Worm (Caenorhabditis elegans): ENCODE measurements around the gene R10F2.4.

R10F2.4 gene

DNA sequence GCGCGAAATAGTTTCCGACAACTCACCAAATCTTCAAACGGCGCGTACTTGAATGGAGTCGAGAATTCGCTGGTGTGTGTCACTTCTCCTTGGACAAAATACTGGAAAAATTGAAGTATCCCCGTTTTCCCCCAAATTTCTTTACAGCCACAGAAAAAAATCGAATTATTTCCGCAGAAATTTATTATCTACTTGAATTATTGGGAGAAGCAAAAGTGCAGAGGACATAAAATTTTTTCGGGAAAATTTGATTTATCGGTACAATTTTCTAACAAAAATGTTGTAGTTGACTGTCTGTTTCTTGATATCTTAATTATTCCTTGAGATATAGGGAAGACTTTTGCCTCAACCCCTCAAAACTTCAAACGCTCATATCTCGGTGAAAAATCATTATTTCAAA lies at the start of gene R10F2.4:
Gene R10F2.4, minus strand, starts transcription at position 101 of the 400 bp plus-strand sequence.
- TF ChIP-seq ama-1 (optimal IDR thresholded peaks at IDR 0.05) (no peak), ceh-13 (GFP tag; optimal IDR thresholded peaks at IDR 0.05) (no peak), scrt-1 (GFP tag; IDR thresholded peaks at IDR 0.05) (no peak), tbx-37 (GFP tag; conservative IDR thresholded peaks at IDR 0.05) (no peak), F13C5.2 (tag; optimal IDR thresholded peaks at IDR 0.05) (no peak), tbx-11 (GFP tag; IDR thresholded peaks at IDR 0.05) (no peak), flt-1 (GFP tag; IDR thresholded peaks at IDR 0.05) (no peak), B0310.2 (tag; optimal IDR thresholded peaks at IDR 0.05) (no peak)

DNA sequence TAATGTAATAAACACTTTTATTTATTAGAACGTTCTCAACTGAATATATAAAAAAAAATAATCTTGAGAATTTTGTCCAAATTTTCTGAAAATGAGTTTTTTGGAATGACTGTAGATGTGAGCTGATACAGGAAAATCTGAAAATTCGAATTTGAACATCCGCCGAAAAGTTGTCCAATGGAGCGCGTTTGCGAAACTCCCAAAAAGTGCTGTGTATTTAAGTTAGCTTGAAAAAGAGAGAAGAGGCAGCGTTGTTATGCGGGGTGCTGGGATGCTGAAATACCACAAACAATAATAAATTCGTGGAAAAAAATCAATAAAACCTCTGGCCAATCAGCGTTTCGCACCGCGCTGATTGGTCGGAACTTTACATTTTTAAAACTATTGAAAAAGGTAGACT lies 47.3 kb upstream of the R10F2.4 start:
- no peak for TF ChIP-seq ets-7 (tag; optimal IDR thresholded peaks at IDR 0.05)
- no peak for TF ChIP-seq tbx-37 (GFP tag; conservative IDR thresholded peaks at IDR 0.05)
- TF ChIP-seq tra-4 (tag; optimal IDR thresholded peaks at IDR 0.05), result no peak
- no peak for TF ChIP-seq ama-1 (optimal IDR thresholded peaks at IDR 0.05)
- no peak for TF ChIP-seq hmbx-1 (tag; optimal IDR thresholded peaks at IDR 0.05)
- no peak for TF ChIP-seq ceh-36 (tag; optimal IDR thresholded peaks at IDR 0.05)
- TF ChIP-seq F13C5.2 (tag; optimal IDR thresholded peaks at IDR 0.05), result no peak
- TF ChIP-seq tbx-11 (GFP tag; IDR thresholded peaks at IDR 0.05), result no peak
- TF ChIP-seq aly-1 (tag; optimal IDR thresholded peaks at IDR 0.05), result no peak

DNA sequence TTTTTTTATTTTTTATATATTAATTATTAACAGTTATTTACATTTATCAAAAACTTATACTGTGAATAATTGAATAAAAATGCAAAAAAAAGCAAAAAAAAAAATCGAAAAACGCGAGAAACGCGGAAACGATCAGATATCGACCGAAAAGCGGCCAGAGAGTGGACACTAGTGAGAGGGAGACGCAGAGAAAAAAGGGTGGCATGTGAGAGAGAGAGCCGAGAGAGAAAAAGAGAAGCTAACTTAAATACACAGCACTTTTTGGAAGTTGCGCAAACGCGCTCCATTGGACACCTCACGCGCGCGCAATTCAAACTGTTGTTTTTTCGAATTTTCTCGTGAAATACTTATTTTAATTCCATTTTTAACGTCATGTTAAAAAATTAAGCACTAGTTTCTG lies 43.5 kb upstream of the R10F2.4 start:
- TF ChIP-seq F13C5.2 (tag; optimal IDR thresholded peaks at IDR 0.05), result peak; percentile 62
- TF ChIP-seq ceh-36 (tag; optimal IDR thresholded peaks at IDR 0.05), result no peak

DNA sequence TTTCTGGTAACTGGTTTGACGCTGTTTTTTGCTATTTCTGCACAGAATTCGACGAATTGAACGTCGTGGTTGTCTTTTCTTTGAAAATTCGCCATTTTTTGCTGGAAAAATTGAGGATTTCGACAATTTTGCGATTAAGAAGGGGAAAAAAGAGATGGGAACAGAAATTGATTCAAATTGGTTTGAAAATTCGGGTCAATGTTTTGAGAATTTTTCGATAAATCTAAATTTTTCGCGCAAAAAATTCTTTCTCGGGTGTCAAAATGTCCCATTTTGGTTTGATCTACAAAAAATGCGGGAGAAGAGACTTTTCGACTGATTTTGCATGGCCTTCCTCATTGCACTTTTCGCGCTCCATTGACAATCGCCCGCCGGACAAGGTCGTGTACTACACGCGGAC lies 42.6 kb upstream of the R10F2.4 start, which contains the start of gene H05C05.2:
Gene H05C05.2, minus strand, starts transcription at position 101 of the 400 bp plus-strand sequence.
- no peak for TF ChIP-seq ama-1 (optimal IDR thresholded peaks at IDR 0.05)
- TF ChIP-seq sea-1 (GFP tag; conservative IDR thresholded peaks at IDR 0.05), result no peak

DNA sequence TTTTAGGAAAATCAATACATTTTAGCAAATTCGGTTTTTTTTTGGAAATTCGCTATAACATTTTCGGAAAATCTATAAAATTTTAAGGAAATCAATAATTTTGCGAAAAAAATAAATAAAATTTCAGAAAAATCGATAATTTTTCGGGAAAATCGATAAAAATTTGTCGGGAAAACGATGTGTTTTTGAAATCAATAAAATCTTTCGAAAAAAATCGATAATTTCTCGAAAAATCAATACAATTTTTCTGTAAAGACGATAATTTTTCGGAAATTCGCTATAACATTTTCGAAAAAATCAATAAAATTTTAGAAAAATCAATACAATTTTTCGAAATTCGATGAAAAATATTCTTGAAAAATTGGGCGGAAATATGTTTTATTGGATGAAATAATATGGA lies 38.9 kb upstream of the R10F2.4 start:
- TF ChIP-seq ceh-13 (GFP tag; optimal IDR thresholded peaks at IDR 0.05) (no peak), hnd-1 (tag; optimal IDR thresholded peaks at IDR 0.05) (no peak), ama-1 (optimal IDR thresholded peaks at IDR 0.05) (no peak), flt-1 (GFP tag; IDR thresholded peaks at IDR 0.05) (no peak), hmbx-1 (tag; optimal IDR thresholded peaks at IDR 0.05) (no peak), hmg-4 (GFP tag; optimal IDR thresholded peaks at IDR 0.05) (no peak), aly-1 (tag; optimal IDR thresholded peaks at IDR 0.05) (no peak), F13C5.2 (tag; optimal IDR thresholded peaks at IDR 0.05) (no peak), tra-4 (tag; optimal IDR thresholded peaks at IDR 0.05) (no peak), scrt-1 (GFP tag; IDR thresholded peaks at IDR 0.05) (no peak)

DNA sequence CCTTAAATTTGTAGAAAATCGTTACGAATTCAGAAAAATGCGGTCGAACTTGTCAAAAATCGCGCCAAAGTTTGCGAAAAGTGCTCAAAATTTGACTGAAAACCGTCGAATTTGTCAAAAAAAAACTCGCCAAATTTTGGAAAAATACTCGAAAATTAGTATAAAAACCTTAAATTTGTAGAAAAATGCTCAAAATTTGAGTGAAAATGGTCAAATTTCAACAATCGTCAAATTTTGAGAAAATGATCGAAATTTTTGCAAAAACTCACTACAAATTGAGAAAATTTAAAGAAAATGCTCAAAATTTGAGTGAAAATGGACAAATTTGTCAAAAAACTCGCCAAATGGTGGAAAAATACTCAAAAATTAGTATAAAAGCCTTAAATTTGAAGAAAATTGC lies 29.5 kb upstream of the R10F2.4 start:
- TF ChIP-seq scrt-1 (GFP tag; IDR thresholded peaks at IDR 0.05) (no peak), aly-1 (tag; optimal IDR thresholded peaks at IDR 0.05) (no peak), hmg-4 (GFP tag; optimal IDR thresholded peaks at IDR 0.05) (no peak), ceh-13 (GFP tag; optimal IDR thresholded peaks at IDR 0.05) (no peak), tbx-37 (GFP tag; conservative IDR thresholded peaks at IDR 0.05) (no peak), F13C5.2 (tag; optimal IDR thresholded peaks at IDR 0.05) (no peak), pes-1 (GFP tag; IDR thresholded peaks at IDR 0.05) (no peak), ama-1 (optimal IDR thresholded peaks at IDR 0.05) (no peak), tra-4 (tag; optimal IDR thresholded peaks at IDR 0.05) (no peak), flt-1 (GFP tag; IDR thresholded peaks at IDR 0.05) (no peak), hmbx-1 (tag; optimal IDR thresholded peaks at IDR 0.05) (no peak), ets-7 (tag; optimal IDR thresholded peaks at IDR 0.05) (no peak), hnd-1 (tag; optimal IDR thresholded peaks at IDR 0.05) (no peak), tbx-11 (GFP tag; IDR thresholded peaks at IDR 0.05) (no peak), ceh-36 (tag; optimal IDR thresholded peaks at IDR 0.05) (no peak), B0310.2 (tag; optimal IDR thresholded peaks at IDR 0.05) (no peak), sea-1 (GFP tag; conservative IDR thresholded peaks at IDR 0.05) (no peak)

DNA sequence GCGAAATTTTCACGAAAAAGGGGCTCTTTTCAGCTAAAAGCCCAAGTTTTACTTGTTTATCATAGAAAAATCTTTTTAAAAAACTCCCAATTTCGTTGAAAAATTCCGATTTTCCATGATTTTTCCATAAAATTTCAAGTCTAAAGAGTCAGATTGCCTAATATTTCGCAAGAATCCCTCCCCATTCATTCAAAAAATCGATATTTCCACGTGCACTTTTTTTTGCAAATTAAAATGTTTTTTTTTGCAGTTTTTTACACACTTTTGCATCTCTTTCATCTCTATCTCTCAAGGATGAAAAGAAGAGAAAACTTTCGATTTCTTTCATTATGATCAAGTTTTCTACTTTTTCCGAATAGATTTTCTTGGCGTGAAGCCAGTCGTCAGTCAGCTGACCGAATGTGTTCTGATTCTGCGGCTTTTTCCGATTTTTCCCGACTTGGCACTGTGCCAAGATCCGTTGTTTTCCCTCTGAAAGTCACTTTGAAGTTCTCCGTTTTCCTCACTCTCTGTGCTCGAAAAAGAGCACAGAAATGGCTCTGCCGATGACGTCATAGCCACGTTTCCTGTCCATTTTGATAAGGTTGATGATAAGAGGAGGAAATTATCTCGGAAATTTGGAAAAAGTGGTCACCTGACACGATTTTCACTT lies 25.5 kb upstream of the R10F2.4 start:
- TF ChIP-seq ceh-13 (GFP tag; optimal IDR thresholded peaks at IDR 0.05) (no peak), B0310.2 (tag; optimal IDR thresholded peaks at IDR 0.05) (no peak), ama-1 (optimal IDR thresholded peaks at IDR 0.05) (no peak), tra-4 (tag; optimal IDR thresholded peaks at IDR 0.05) (no peak), hmbx-1 (tag; optimal IDR thresholded peaks at IDR 0.05) (no peak), sea-1 (GFP tag; conservative IDR thresholded peaks at IDR 0.05) (no peak), hmg-4 (GFP tag; optimal IDR thresholded peaks at IDR 0.05) (no peak), tbx-37 (GFP tag; conservative IDR thresholded peaks at IDR 0.05) (no peak), scrt-1 (GFP tag; IDR thresholded peaks at IDR 0.05) (no peak), F13C5.2 (tag; optimal IDR thresholded peaks at IDR 0.05) (no peak)

DNA sequence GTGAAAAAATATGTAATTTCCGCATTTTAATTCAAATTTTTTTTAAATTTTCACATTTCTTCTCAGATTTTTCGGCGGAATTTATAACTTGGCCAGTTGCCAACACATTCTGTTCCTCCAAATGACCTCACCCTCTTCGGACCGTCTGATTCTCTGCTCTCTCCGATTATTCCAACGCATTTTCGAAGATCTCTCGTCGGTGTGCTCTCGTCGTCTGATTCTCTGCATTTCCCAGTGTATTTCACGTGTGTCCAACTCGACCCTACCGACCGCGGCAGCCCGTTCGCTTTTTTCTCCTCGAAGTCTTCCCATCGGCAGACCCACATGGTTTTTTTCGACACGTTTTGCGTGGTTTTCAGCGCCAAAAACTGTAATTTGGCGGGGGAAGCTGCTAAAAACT lies 24.3 kb upstream of the R10F2.4 start:
- TF ChIP-seq hmbx-1 (tag; optimal IDR thresholded peaks at IDR 0.05) (no peak), ceh-13 (GFP tag; optimal IDR thresholded peaks at IDR 0.05) (no peak), ama-1 (optimal IDR thresholded peaks at IDR 0.05) (no peak), sea-1 (GFP tag; conservative IDR thresholded peaks at IDR 0.05) (no peak), B0310.2 (tag; optimal IDR thresholded peaks at IDR 0.05) (no peak), scrt-1 (GFP tag; IDR thresholded peaks at IDR 0.05) (no peak), hmg-4 (GFP tag; optimal IDR thresholded peaks at IDR 0.05) (no peak), tbx-11 (GFP tag; IDR thresholded peaks at IDR 0.05) (no peak), tbx-37 (GFP tag; conservative IDR thresholded peaks at IDR 0.05) (no peak), aly-1 (tag; optimal IDR thresholded peaks at IDR 0.05) (no peak), F13C5.2 (tag; optimal IDR thresholded peaks at IDR 0.05) (no peak), flt-1 (GFP tag; IDR thresholded peaks at IDR 0.05) (no peak), ceh-36 (tag; optimal IDR thresholded peaks at IDR 0.05) (no peak), ets-7 (tag; optimal IDR thresholded peaks at IDR 0.05) (no peak), tra-4 (tag; optimal IDR thresholded peaks at IDR 0.05) (no peak), hnd-1 (tag; optimal IDR thresholded peaks at IDR 0.05) (no peak), pes-1 (GFP tag; IDR thresholded peaks at IDR 0.05) (no peak)
